Fruit fly (Drosophila melanogaster) whole organism, prepupa: ENCODE data around the gene EMC5.

ENCODE experiments used
- CG11294 ChIP-seq: fragments of 200-800 bp; sonication (Bioruptor generic); IDR thresholded peaks from 2 replicates; pipeline ENCODE4 v1.3.6; 2022; ENCODE audit warnings: missing biosample characterization, missing genetic modification characterization
- CG6808 ChIP-seq: fragments of 200-800 bp; sonication (Bioruptor generic); optimal IDR thresholded peaks from 3 replicates; lab custom pipeline; 2017; ENCODE audit warnings: missing biosample characterization, missing genetic modification characterization, mild to moderate bottlenecking, moderate library complexity, missing genetic modification reagents
- CG8319 ChIP-seq: fragments of 200-800 bp; sonication (Bioruptor generic); optimal IDR thresholded peaks from 3 replicates; lab custom pipeline; 2016; ENCODE audit warnings: missing biosample characterization, missing genetic modification characterization
- Hr4 ChIP-seq: fragments of 200-800 bp; sonication (Bioruptor generic); optimal IDR thresholded peaks from 3 replicates; lab custom pipeline; 2016; ENCODE audit warnings: missing biosample characterization, missing genetic modification characterization
- Sox14 ChIP-seq: fragments of 200-800 bp; sonication (Bioruptor generic); optimal IDR thresholded peaks from 3 replicates; lab custom pipeline; 2016; ENCODE audit warnings: missing biosample characterization, missing genetic modification characterization

DNA sequence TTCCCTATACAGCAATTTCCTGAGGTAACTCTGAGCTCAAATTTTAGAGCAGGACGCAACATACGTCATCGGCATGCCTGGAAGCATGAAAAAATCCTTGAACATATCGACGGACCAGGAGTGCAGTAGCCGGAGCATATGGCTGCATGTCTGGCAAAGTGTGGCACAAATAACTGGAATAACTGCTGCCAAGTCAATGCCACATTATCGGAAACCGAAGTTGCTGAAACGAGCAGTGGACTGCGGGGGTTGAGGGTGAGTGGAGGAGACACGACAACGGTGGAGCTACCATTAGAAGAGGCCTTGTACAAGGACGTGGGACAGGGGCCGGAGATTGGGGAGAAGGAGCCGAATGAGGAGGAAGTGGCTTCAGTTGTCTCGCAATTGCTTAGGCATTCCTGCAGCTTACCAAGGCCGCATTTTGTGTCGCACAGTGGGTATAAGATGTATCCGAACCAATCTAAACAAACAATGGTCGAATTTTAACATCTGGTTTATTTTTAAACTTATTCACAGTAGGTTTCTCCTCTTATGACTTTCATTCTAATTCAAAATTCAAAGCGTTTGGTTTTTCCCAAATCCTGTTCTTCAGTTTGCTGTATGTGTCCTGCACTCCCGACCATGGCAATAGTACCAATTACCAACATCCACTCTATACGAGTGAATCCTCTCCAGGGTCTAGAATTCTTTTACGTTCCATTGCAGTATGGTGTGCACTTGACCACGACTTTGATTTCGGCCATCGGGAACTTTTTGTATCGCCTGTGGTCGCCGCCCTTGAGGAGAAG lies 41.5 kb upstream of the EMC5 start, which contains the start of gene CG46304:
- TF ChIP-seq Sox14 (GFP tag; lab: Kevin White, UChicago) (peak; percentile 68), Hr4 (GFP tag; lab: Kevin White, UChicago) (peak; percentile 23), CG8319 (no peak), CG11294 (GFP tag; lab: Robert Waterston, UW) (no peak), CG6808 (GFP tag; lab: Kevin White, UChicago) (peak; percentile 62)
